Worm (Caenorhabditis elegans) whole organism, young adult: Measurements from ENCODE around the gene clec-169.

Source experiments
- F22D6.2 ChIP-seq: sonication (generic microtip); optimal IDR thresholded peaks from 2 replicates; lab custom pipeline; 2016; ENCODE audit warnings: mild to moderate bottlenecking, missing genetic modification characterization, missing compliant biosample characterization
- K11D2.4 ChIP-seq: fragments of 200-800 bp; sonication (Bioruptor generic); IDR thresholded peaks from 2 replicates; pipeline ENCODE4 v1.3.6; 2022; ENCODE audit warnings: missing genetic modification reagents, missing genetic modification characterization, missing compliant biosample characterization
- T07F8.4 ChIP-seq: sonication (generic microtip); optimal IDR thresholded peaks from 2 replicates; lab custom pipeline; 2016; ENCODE audit warnings: mild to moderate bottlenecking, missing genetic modification characterization, moderate library complexity, missing compliant biosample characterization
- dpl-1 ChIP-seq: fragments of 150-350 bp; optimal IDR thresholded peaks from 2 replicates; lab custom pipeline; 2014; ENCODE audit warnings: missing biosample characterization, missing genetic modification reagents, missing genetic modification characterization
- efl-1 ChIP-seq: fragments of 150-350 bp; optimal IDR thresholded peaks from 2 replicates; lab custom pipeline; 2014; ENCODE audit warnings: missing biosample characterization, missing genetic modification reagents, missing genetic modification characterization
- him-1 ChIP-seq: sonication (generic microtip); optimal IDR thresholded peaks from 2 replicates; lab custom pipeline; 2016; ENCODE audit warnings: missing genotype, missing genetic modification reagents, missing genetic modification characterization, missing compliant biosample characterization
- hsf-1 ChIP-seq: fragments of 200-800 bp; sonication (Bioruptor generic); IDR thresholded peaks from 2 replicates; pipeline ENCODE4 v1.3.6; 2022; ENCODE audit warnings: missing genetic modification reagents, missing genetic modification characterization, missing compliant biosample characterization
- nfya-1 ChIP-seq: sonication (generic microtip); optimal IDR thresholded peaks from 2 replicates; lab custom pipeline; 2017; ENCODE audit warnings: antibody characterized with exemption, missing compliant biosample characterization, missing genetic modification characterization, borderline replicate concordance; ENCODE audit not compliant: insufficient read depth
- rcor-1 ChIP-seq: fragments of 200-800 bp; sonication (Bioruptor generic); IDR thresholded peaks from 2 replicates; pipeline ENCODE4 v1.3.6; 2022; ENCODE audit warnings: missing genetic modification reagents, missing genetic modification characterization, missing compliant biosample characterization
- unc-62 ChIP-seq: fragments of 150-350 bp; optimal IDR thresholded peaks from 2 replicates; lab custom pipeline; 2014; ENCODE audit warnings: missing biosample characterization, missing genetic modification reagents, missing genetic modification characterization

ce11 chrIV:1251242-1251911 lies 9.7 kb upstream of the clec-169 start, which contains the start of the genes clec-166 and F38A1.6:
- no peak for TF ChIP-seq unc-62 (GFP tag; lab: Kevin White, UChicago)
- no peak for TF ChIP-seq dpl-1
- no peak for TF ChIP-seq him-1
- no peak for TF ChIP-seq hsf-1 (GFP tag; lab: Robert Waterston, UW)
- no peak for TF ChIP-seq F22D6.2 (tag; lab: Kevin White, UChicago)
- TF ChIP-seq rcor-1 (GFP tag; lab: Robert Waterston, UW): no peak
- no peak for TF ChIP-seq T07F8.4 (tag; lab: Kevin White, UChicago)
- no peak for TF ChIP-seq nfya-1 (tag; lab: Kevin White, UChicago)
- no peak for TF ChIP-seq K11D2.4
- no peak for TF ChIP-seq efl-1 (GFP tag; lab: Kevin White, UChicago)
